Worm (Caenorhabditis elegans) whole organism, L2 larva: ENCODE results near the gene Y49F6B.9.

Experiments
- C34F6.9 ChIP-seq: fragments of 150-350 bp; optimal IDR thresholded peaks from 2 replicates; lab custom pipeline; 2014; ENCODE audit warnings: missing biosample characterization, missing genetic modification characterization
- F13H6.1 ChIP-seq: sonication (generic microtip); optimal IDR thresholded peaks from 2 replicates; lab custom pipeline; 2016; ENCODE audit warnings: missing genetic modification characterization, missing compliant biosample characterization
- R02D3.7 ChIP-seq: fragments of 150-350 bp; optimal IDR thresholded peaks from 2 replicates; lab custom pipeline; 2014; ENCODE audit warnings: missing biosample characterization, missing genetic modification characterization
- Y55F3AM.14 ChIP-seq: fragments of 200-800 bp; sonication (Bioruptor generic); optimal IDR thresholded peaks from 2 replicates; lab custom pipeline; 2018; ENCODE audit warnings: mild to moderate bottlenecking, missing genetic modification characterization, missing compliant biosample characterization
- alr-1 ChIP-seq: fragments of 150-350 bp; optimal IDR thresholded peaks from 2 replicates; lab custom pipeline; 2014; ENCODE audit warnings: missing biosample characterization, missing genetic modification characterization
- aly-2 ChIP-seq: fragments of 150-350 bp; optimal IDR thresholded peaks from 2 replicates; lab custom pipeline; 2014; ENCODE audit warnings: missing biosample characterization, missing genetic modification characterization
- ceh-16 ChIP-seq: fragments of 150-350 bp; optimal IDR thresholded peaks from 2 replicates; lab custom pipeline; 2014; ENCODE audit warnings: missing biosample characterization, missing genetic modification characterization
- crh-2 ChIP-seq: sonication (generic microtip); optimal IDR thresholded peaks from 2 replicates; lab custom pipeline; 2017; ENCODE audit warnings: missing biosample characterization, missing genetic modification characterization
- dmd-4 ChIP-seq: sonication (generic microtip); optimal IDR thresholded peaks from 2 replicates; lab custom pipeline; 2017; ENCODE audit warnings: missing biosample characterization, missing genetic modification characterization
- egl-27 ChIP-seq: sonication (generic microtip); optimal IDR thresholded peaks from 3 replicates; lab custom pipeline; 2017; ENCODE audit warnings: missing biosample characterization, missing genetic modification reagents, missing genetic modification characterization
- elt-1 ChIP-seq: fragments of 150-350 bp; optimal IDR thresholded peaks from 2 replicates; lab custom pipeline; 2014; ENCODE audit warnings: missing biosample characterization, missing genetic modification characterization
- fos-1 ChIP-seq: fragments of 150-350 bp; optimal IDR thresholded peaks from 2 replicates; lab custom pipeline; 2014; ENCODE audit warnings: missing biosample characterization, missing genetic modification characterization
- gmeb-1 ChIP-seq: fragments of 150-350 bp; optimal IDR thresholded peaks from 2 replicates; lab custom pipeline; 2014; ENCODE audit warnings: missing biosample characterization, missing genetic modification characterization
- lin-11 ChIP-seq: fragments of 150-350 bp; sonication (generic microtip); optimal IDR thresholded peaks from 2 replicates; lab custom pipeline; 2014; ENCODE audit warnings: missing biosample characterization, missing genetic modification characterization, inconsistent platforms, mixed read lengths
- lin-13 ChIP-seq: fragments of 150-350 bp; optimal IDR thresholded peaks from 2 replicates; lab custom pipeline; 2014; ENCODE audit warnings: missing biosample characterization, missing genetic modification reagents, missing genetic modification characterization
- lin-39 ChIP-seq: fragments of 150-350 bp; optimal IDR thresholded peaks from 2 replicates; lab custom pipeline; 2014; ENCODE audit warnings: missing biosample characterization, missing genetic modification reagents, missing genetic modification characterization
- lsy-2 ChIP-seq, 2 experiments: fragments of 150-350 bp in 1 of 2; sonication (generic microtip) in 1 of 2; optimal IDR thresholded peaks; 2 replicates each; lab custom pipeline; 2014 to 2017; ENCODE audit warnings: missing biosample characterization in 2 of 2, missing genetic modification characterization in 2 of 2
- mab-5 ChIP-seq: fragments of 150-350 bp; optimal IDR thresholded peaks from 2 replicates; lab custom pipeline; 2014; ENCODE audit warnings: missing biosample characterization, missing genetic modification characterization
- mbf-1 ChIP-seq: sonication (generic microtip); optimal IDR thresholded peaks from 2 replicates; lab custom pipeline; 2017; ENCODE audit warnings: missing biosample characterization, missing genetic modification characterization
- mdl-1 ChIP-seq, 2 experiments: fragments of 150-350 bp in 1 of 2; sonication (generic microtip) in 1 of 2; optimal IDR thresholded peaks; 2 replicates each; lab custom pipeline; 2017; ENCODE audit warnings: missing biosample characterization in 2 of 2, missing genetic modification characterization in 2 of 2
- nhr-11 ChIP-seq: fragments of 150-350 bp; optimal IDR thresholded peaks from 2 replicates; lab custom pipeline; 2014; ENCODE audit warnings: missing biosample characterization, missing genetic modification characterization
- nhr-12 ChIP-seq: fragments of 150-350 bp; optimal IDR thresholded peaks from 2 replicates; lab custom pipeline; 2014; ENCODE audit warnings: missing biosample characterization, missing genetic modification characterization
- nhr-129 ChIP-seq: fragments of 150-350 bp; optimal IDR thresholded peaks from 2 replicates; lab custom pipeline; 2014; ENCODE audit warnings: missing biosample characterization, missing genetic modification characterization
- nhr-21 ChIP-seq: fragments of 150-350 bp; optimal IDR thresholded peaks from 2 replicates; lab custom pipeline; 2014; ENCODE audit warnings: missing biosample characterization, missing genetic modification characterization
- nhr-23 ChIP-seq: fragments of 150-350 bp; optimal IDR thresholded peaks from 2 replicates; lab custom pipeline; 2014; ENCODE audit warnings: missing biosample characterization, missing genetic modification reagents, missing genetic modification characterization
- nhr-237 ChIP-seq: fragments of 150-350 bp; optimal IDR thresholded peaks from 2 replicates; lab custom pipeline; 2014; ENCODE audit warnings: missing biosample characterization, missing genetic modification characterization
- nhr-6 ChIP-seq: fragments of 150-350 bp; optimal IDR thresholded peaks from 2 replicates; lab custom pipeline; 2014; ENCODE audit warnings: missing biosample characterization, missing genetic modification characterization
- nhr-77 ChIP-seq: fragments of 150-350 bp; optimal IDR thresholded peaks from 2 replicates; lab custom pipeline; 2014; ENCODE audit warnings: missing biosample characterization, missing genetic modification characterization
- sem-4 ChIP-seq: fragments of 150-350 bp; optimal IDR thresholded peaks from 2 replicates; lab custom pipeline; 2014; ENCODE audit warnings: missing biosample characterization, missing genetic modification reagents, missing genetic modification characterization
- skn-1 ChIP-seq: sonication (generic microtip); optimal IDR thresholded peaks from 2 replicates; lab custom pipeline; 2017; ENCODE audit warnings: missing biosample characterization, missing genetic modification characterization
- sma-3 ChIP-seq: sonication (generic microtip); optimal IDR thresholded peaks from 2 replicates; lab custom pipeline; 2016; ENCODE audit warnings: missing genetic modification reagents, missing genetic modification characterization, missing compliant biosample characterization
- sma-9 ChIP-seq, 2 experiments: fragments of 150-350 bp in 1 of 2; sonication (generic microtip) in 1 of 2; optimal IDR thresholded peaks; 2 replicates each; lab custom pipeline; 2014 to 2016; ENCODE audit warnings: missing genetic modification characterization in 2 of 2, mild to moderate bottlenecking in 1 of 2, missing biosample characterization in 1 of 2, missing compliant biosample characterization in 1 of 2, missing genetic modification reagents in 1 of 2, moderate library complexity in 1 of 2
- snpc-4 ChIP-seq: fragments of 150-350 bp; optimal IDR thresholded peaks from 2 replicates; lab custom pipeline; 2014; ENCODE audit warnings: missing biosample characterization, missing genetic modification characterization
- unc-39 ChIP-seq: fragments of 150-350 bp; optimal IDR thresholded peaks from 2 replicates; lab custom pipeline; 2014; ENCODE audit warnings: missing biosample characterization, missing genetic modification characterization
- unc-55 ChIP-seq: fragments of 150-350 bp; sonication (generic microtip); optimal IDR thresholded peaks from 3 replicates; lab custom pipeline; 2014; ENCODE audit warnings: missing biosample characterization, missing genetic modification reagents, missing genetic modification characterization
- zag-1 ChIP-seq: fragments of 150-350 bp; optimal IDR thresholded peaks from 2 replicates; lab custom pipeline; 2014; ENCODE audit warnings: missing biosample characterization, missing genetic modification characterization
- ztf-1 ChIP-seq: fragments of 200-800 bp; sonication (Bioruptor generic); conservative IDR thresholded peaks from 2 replicates; pipeline ENCODE4 v1.3.6; 2022; ENCODE audit warnings: missing genetic modification characterization, missing compliant biosample characterization
- ztf-11 ChIP-seq: sonication (generic microtip); optimal IDR thresholded peaks from 2 replicates; lab custom pipeline; 2017; ENCODE audit warnings: missing biosample characterization, missing genetic modification characterization
- ztf-4 ChIP-seq: fragments of 150-350 bp; optimal IDR thresholded peaks from 2 replicates; lab custom pipeline; 2014; ENCODE audit warnings: missing biosample characterization, missing genetic modification characterization

Gene Y49F6B.9

DNA sequence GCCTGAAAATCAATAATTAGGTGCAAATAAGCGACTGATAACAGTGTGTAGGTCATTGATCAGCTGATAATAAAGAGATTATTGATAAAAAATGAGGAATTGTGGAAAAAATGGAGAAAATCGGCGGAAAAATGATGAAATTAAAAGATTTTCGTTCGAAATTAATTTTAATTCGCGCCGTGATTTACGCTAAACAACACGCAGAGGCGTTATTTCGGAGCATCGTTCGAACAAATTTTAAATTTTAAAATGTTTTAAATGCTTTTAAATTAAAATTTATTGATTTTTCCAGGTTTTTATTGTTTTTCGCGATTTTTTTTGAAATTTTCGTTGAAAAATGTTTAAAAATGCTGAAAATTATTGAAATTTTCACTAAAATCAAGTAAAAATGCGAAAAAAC, at the start of gene Y49F6B.9:
Gene Y49F6B.9, minus strand, starts transcription at position 2 of the 400 bp plus-strand sequence.
- TF ChIP-seq crh-2: no peak
- no peak for TF ChIP-seq nhr-21 (tag; lab: Kevin White, UChicago)
- no peak for TF ChIP-seq gmeb-1 (tag; lab: Kevin White, UChicago)
- no peak for TF ChIP-seq lsy-2 (tag; optimal IDR thresholded peaks at IDR 0.05; lab: Kevin White, UChicago)
- TF ChIP-seq egl-27 (tag; lab: Kevin White, UChicago): no peak
- no peak for TF ChIP-seq dmd-4 (tag; lab: Kevin White, UChicago)
- TF ChIP-seq lin-39 (tag; lab: Kevin White, UChicago): no peak
- no peak for TF ChIP-seq mbf-1 (tag; lab: Kevin White, UChicago)
- no peak for TF ChIP-seq nhr-237
- TF ChIP-seq sma-9 (GFP tag; optimal IDR thresholded peaks at IDR 0.05; lab: Kevin White, UChicago): no peak
- no peak for TF ChIP-seq sma-9 (tag; optimal IDR thresholded peaks at IDR 0.05; lab: Kevin White, UChicago)
- no peak for TF ChIP-seq R02D3.7 (tag; lab: Kevin White, UChicago)
- TF ChIP-seq fos-1 (tag; lab: Kevin White, UChicago): no peak
- TF ChIP-seq ztf-11 (tag; lab: Kevin White, UChicago): no peak
- TF ChIP-seq nhr-23 (tag; lab: Kevin White, UChicago): no peak
- no peak for TF ChIP-seq mab-5
- no peak for TF ChIP-seq lin-11
- no peak for TF ChIP-seq sma-3 (GFP tag; lab: Kevin White, UChicago)
- no peak for TF ChIP-seq ceh-16 (tag; lab: Kevin White, UChicago)
- TF ChIP-seq, all 48 proteins: peak for 0

DNA sequence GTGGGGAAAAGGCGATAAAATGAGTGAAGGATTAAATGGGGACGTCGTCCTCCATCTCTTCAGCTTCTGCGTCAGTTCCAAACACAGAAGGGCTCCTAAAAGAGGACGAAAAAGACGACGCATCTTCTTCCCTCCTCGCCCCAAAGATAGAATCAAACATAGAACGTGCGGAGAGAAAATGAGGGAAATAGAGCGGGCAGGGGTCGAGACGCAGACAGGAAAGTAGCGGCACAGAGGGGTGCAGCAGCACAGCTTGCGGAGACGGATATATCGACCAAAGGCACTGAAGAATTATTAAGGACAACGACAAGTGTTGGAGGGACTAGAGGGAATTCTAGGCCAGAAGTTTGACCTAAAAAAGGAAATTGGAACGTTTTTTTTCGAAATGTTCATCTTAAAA, 48.1 kb upstream of the Y49F6B.9 start:
- TF ChIP-seq unc-55 (GFP tag; lab: Kevin White, UChicago): peak; percentile 66
- TF ChIP-seq snpc-4 (tag; lab: Kevin White, UChicago): peak; percentile 16
- peak in 1 of 2 experiments; percentile 38 for TF ChIP-seq mdl-1 (tag; optimal IDR thresholded peaks at IDR 0.05; lab: Kevin White, UChicago)
- TF ChIP-seq lin-13 (GFP tag; lab: Kevin White, UChicago): peak; percentile 40
- TF ChIP-seq sma-9 (GFP tag; optimal IDR thresholded peaks at IDR 0.05; lab: Kevin White, UChicago): no peak
- TF ChIP-seq sma-9 (tag; optimal IDR thresholded peaks at IDR 0.05; lab: Kevin White, UChicago): no peak
- TF ChIP-seq nhr-129 (tag; lab: Kevin White, UChicago): peak; percentile 40
- TF ChIP-seq zag-1 (tag; lab: Kevin White, UChicago): peak; percentile 42
- peak; percentile 46 for TF ChIP-seq mab-5
- TF ChIP-seq nhr-237: no peak
- peak in 1 of 2 experiments; percentile 68 for TF ChIP-seq lsy-2 (tag; optimal IDR thresholded peaks at IDR 0.05; lab: Kevin White, UChicago)
- peak; percentile 66 for TF ChIP-seq C34F6.9
- no peak for TF ChIP-seq crh-2
- no peak for TF ChIP-seq sem-4 (tag; lab: Kevin White, UChicago)

DNA sequence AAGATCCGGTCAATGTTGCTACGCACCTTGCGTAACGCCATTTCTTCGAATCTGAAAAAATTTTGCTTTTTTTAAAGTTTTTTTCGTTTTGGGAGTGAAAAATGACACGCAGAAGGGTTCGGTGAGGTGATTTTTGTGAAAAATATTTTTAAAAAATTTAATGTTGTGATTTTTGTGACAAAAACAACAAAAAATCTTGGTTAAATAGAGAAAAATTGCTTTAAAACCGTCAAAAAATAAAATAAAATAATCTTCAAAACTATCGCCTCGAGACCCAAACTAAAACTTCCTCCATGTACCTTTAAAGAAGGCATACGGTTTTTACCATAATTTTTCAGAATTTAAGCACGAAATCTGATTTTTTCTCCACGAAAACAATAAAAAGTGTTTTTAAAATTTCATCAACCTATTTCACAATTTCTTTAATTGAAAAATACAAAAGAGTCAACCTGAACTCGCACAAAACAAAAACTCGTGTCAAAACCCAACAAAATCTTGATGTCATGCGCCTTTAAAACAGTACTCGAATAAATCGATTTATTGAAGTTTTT, 47.3 kb upstream of the Y49F6B.9 start, which contains the start of gene apd-3:
Gene apd-3, minus strand, starts transcription at position 51 of the 551 bp plus-strand sequence.
- TF ChIP-seq skn-1 (tag; lab: Kevin White, UChicago): no peak
- no peak for TF ChIP-seq ztf-1
- TF ChIP-seq fos-1 (tag; lab: Kevin White, UChicago): no peak
- TF ChIP-seq elt-1 (tag; lab: Kevin White, UChicago): no peak
- TF ChIP-seq Y55F3AM.14 (GFP tag; lab: Kevin White, UChicago): no peak
- TF ChIP-seq unc-39 (tag; lab: Kevin White, UChicago): no peak
- TF ChIP-seq nhr-129 (tag; lab: Kevin White, UChicago): no peak
- no peak for TF ChIP-seq nhr-12 (tag; lab: Kevin White, UChicago)
- TF ChIP-seq nhr-11 (tag; lab: Kevin White, UChicago): no peak
- TF ChIP-seq lin-39 (tag; lab: Kevin White, UChicago): no peak
- TF ChIP-seq aly-2 (tag; lab: Kevin White, UChicago): no peak
- TF ChIP-seq mab-5: no peak
- TF ChIP-seq lin-11: no peak
- TF ChIP-seq lin-13 (GFP tag; lab: Kevin White, UChicago): no peak
- no peak for TF ChIP-seq ztf-11 (tag; lab: Kevin White, UChicago)
- TF ChIP-seq F13H6.1 (tag; lab: Kevin White, UChicago): no peak
- no peak for TF ChIP-seq nhr-77 (tag; lab: Kevin White, UChicago)
- no peak for TF ChIP-seq R02D3.7 (tag; lab: Kevin White, UChicago)

DNA sequence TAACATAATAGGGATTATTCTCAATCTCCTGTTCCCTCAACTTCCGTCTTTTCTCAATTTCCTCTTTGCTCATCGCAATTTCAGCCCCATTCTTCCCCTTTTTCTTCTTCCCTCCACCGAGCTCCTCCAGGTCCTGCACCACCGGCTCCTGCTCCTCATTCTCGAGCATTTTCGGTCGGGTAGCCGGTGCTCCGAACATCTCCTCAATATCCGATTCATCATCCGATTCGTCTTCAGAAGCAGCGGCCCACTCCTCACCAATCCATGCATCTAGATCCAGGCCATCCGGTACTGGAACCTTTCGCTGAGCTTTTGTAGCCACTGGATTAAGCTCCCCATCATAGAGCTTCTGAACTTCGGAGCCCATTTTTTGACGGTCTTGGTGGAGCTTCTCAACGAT, 41.0 kb upstream of the Y49F6B.9 start:
- TF ChIP-seq gmeb-1 (tag; lab: Kevin White, UChicago) (no peak), R02D3.7 (tag; lab: Kevin White, UChicago) (no peak), alr-1 (tag; lab: Kevin White, UChicago) (no peak), crh-2 (no peak), F13H6.1 (tag; lab: Kevin White, UChicago) (no peak), C34F6.9 (no peak), nhr-6 (tag; lab: Kevin White, UChicago) (no peak), Y55F3AM.14 (GFP tag; lab: Kevin White, UChicago) (no peak), ztf-1 (no peak), ztf-11 (tag; lab: Kevin White, UChicago) (no peak), lsy-2 (tag; optimal IDR thresholded peaks at IDR 0.05; lab: Kevin White, UChicago) (no peak), snpc-4 (tag; lab: Kevin White, UChicago) (no peak), ztf-4 (no peak)
- TF ChIP-seq, all 48 proteins: peak for 0
